Worm (Caenorhabditis elegans): ENCODE measurements around the gene cec-6.

The cec-6 gene

ce11 chrIV:5544609-5545214 lies at the start of gene cec-6:
TSS of gene cec-6 (plus strand) at chrIV:5544860.
- TF ChIP-seq lsy-2 (tag; optimal IDR thresholded peaks at IDR 0.05) (no peak), snpc-1.2 (GFP tag; IDR thresholded peaks at IDR 0.05) (peak; percentile 51; the same call in 1 of the 2 replicates), sdz-12 (GFP tag; optimal IDR thresholded peaks at IDR 0.05) (no peak), egl-27 (tag; optimal IDR thresholded peaks at IDR 0.05) (no peak), ZK546.5 (tag; optimal IDR thresholded peaks at IDR 0.05) (no peak), lin-13 (GFP tag; optimal IDR thresholded peaks at IDR 0.05) (no peak), pqm-1 (tag; optimal IDR thresholded peaks at IDR 0.05) (no peak), spr-3 (GFP tag; optimal IDR thresholded peaks at IDR 0.05) (no peak), lin-39 (tag; optimal IDR thresholded peaks at IDR 0.05) (no peak), nhr-25 (tag; optimal IDR thresholded peaks at IDR 0.05; ENCODE audit: borderline replicate concordance, insufficient read depth) (no peak), Y5F2A.4 (GFP tag; optimal IDR thresholded peaks at IDR 0.05) (no peak), lin-15B (tag; optimal IDR thresholded peaks at IDR 0.05) (no peak), snpc-4 (tag; optimal IDR thresholded peaks at IDR 0.05) (no peak), mes-2 (tag; optimal IDR thresholded peaks at IDR 0.05; ENCODE audit: poor library complexity, severe bottlenecking) (no peak), php-3 (GFP tag; IDR thresholded peaks at IDR 0.05) (no peak), unc-62 (GFP tag; optimal IDR thresholded peaks at IDR 0.05 in 1 of 2) (peak in 1 of 2 experiments; percentile 66), unc-62 (tag; optimal IDR thresholded peaks at IDR 0.05) (no peak), R02D3.7 (tag; optimal IDR thresholded peaks at IDR 0.05) (no peak), fos-1 (tag; optimal IDR thresholded peaks at IDR 0.05) (no peak), spr-1 (tag; optimal IDR thresholded peaks at IDR 0.05) (no peak), T20F7.1 (GFP tag; optimal IDR thresholded peaks at IDR 0.05) (no peak), daf-19 (GFP tag; conservative IDR thresholded peaks at IDR 0.05) (no peak), tra-1 (GFP tag; IDR thresholded peaks at IDR 0.05) (no peak), Y48G9A.11 (GFP tag; IDR thresholded peaks at IDR 0.05) (peak; percentile 24; the same call in 1 of the 2 replicates), ceh-20 (GFP tag; IDR thresholded peaks at IDR 0.05) (no peak), egl-43 (GFP tag; IDR thresholded peaks at IDR 0.05) (no peak), set-16 (GFP tag; IDR thresholded peaks at IDR 0.05) (no peak), aha-1 (tag) (peak; percentile 81), nhr-111 (GFP tag; optimal IDR thresholded peaks at IDR 0.05) (no peak), nhr-10 (tag; optimal IDR thresholded peaks at IDR 0.05) (no peak), dve-1 (tag; optimal IDR thresholded peaks at IDR 0.05; ENCODE audit: insufficient read depth) (no peak), pha-4 (GFP tag; IDR thresholded peaks at IDR 0.05) (no peak), pha-4 (tag; optimal IDR thresholded peaks at IDR 0.05) (no peak), F49E8.2 (tag; optimal IDR thresholded peaks at IDR 0.05; ENCODE audit: borderline replicate concordance) (peak; percentile 69), nhr-48 (tag; optimal IDR thresholded peaks at IDR 0.05) (no peak), ZK337.2 (GFP tag; IDR thresholded peaks at IDR 0.05) (no peak), ceh-62 (tag; optimal IDR thresholded peaks at IDR 0.05) (no peak), attf-4 (tag; optimal IDR thresholded peaks at IDR 0.05) (no peak), lin-38 (GFP tag; IDR thresholded peaks at IDR 0.05) (peak; percentile 39), ces-1 (GFP tag; optimal IDR thresholded peaks at IDR 0.05) (no peak), lim-7 (GFP tag; IDR thresholded peaks at IDR 0.05) (no peak), ceh-32 (tag; optimal IDR thresholded peaks at IDR 0.05; ENCODE audit: poor library complexity) (no peak), hlh-11 (tag; optimal IDR thresholded peaks at IDR 0.05) (no peak), mep-1 (tag; optimal IDR thresholded peaks at IDR 0.05) (no peak)
